Fruit fly (Drosophila melanogaster) whole organism, embryonic: ENCODE results near the gene Chchd2.
A peak's percentile ranks its signal among the peaks of the same experiment; 100 is the strongest.

Experiments
- Abd-B ChIP-seq: fragments of 200-800 bp; sonication (Bioruptor generic); optimal IDR thresholded peaks from 2 replicates; lab custom pipeline; 2018; ENCODE audit warnings: missing biosample characterization, mild to moderate bottlenecking, missing genetic modification characterization, moderate library complexity
- Antp ChIP-seq: fragments of 200-800 bp; sonication (Bioruptor generic); optimal IDR thresholded peaks from 3 replicates; lab custom pipeline; 2016; ENCODE audit warnings: missing biosample characterization, missing genetic modification characterization
- Asciz ChIP-seq: fragments of 200-800 bp; sonication (Bioruptor generic); optimal IDR thresholded peaks from 2 replicates; lab custom pipeline; 2017; ENCODE audit warnings: missing biosample characterization, mild to moderate bottlenecking, missing genetic modification characterization, missing genetic modification reagents
- Atf3 ChIP-seq: fragments of 200-800 bp; sonication (Bioruptor generic); optimal IDR thresholded peaks from 3 replicates; lab custom pipeline; 2016; ENCODE audit warnings: missing biosample characterization, missing genetic modification characterization
- Blimp-1 ChIP-seq: fragments of 200-800 bp; sonication (Bioruptor generic); optimal IDR thresholded peaks from 3 replicates; lab custom pipeline; 2018; ENCODE audit warnings: missing biosample characterization, missing genetic modification characterization, mild to moderate bottlenecking, moderate library complexity, missing genetic modification reagents
- CG10267 ChIP-seq: fragments of 200-800 bp; sonication (Bioruptor generic); optimal IDR thresholded peaks from 2 replicates; lab custom pipeline; 2018; ENCODE audit warnings: missing biosample characterization, mild to moderate bottlenecking, missing genetic modification characterization, moderate library complexity
- CG12219 ChIP-seq: fragments of 200-800 bp; sonication (Bioruptor generic); optimal IDR thresholded peaks from 3 replicates; lab custom pipeline; 2018; ENCODE audit warnings: missing biosample characterization, mild to moderate bottlenecking, missing genetic modification characterization
- CG1233 ChIP-seq: fragments of 200-800 bp; sonication (Bioruptor generic); optimal IDR thresholded peaks from 4 replicates; lab custom pipeline; 2018; ENCODE audit warnings: missing biosample characterization, mild to moderate bottlenecking, missing genetic modification characterization
- CG13123 ChIP-seq: fragments of 200-800 bp; sonication (Bioruptor generic); optimal IDR thresholded peaks from 2 replicates; lab custom pipeline; 2016; ENCODE audit warnings: missing biosample characterization, missing genetic modification characterization
- CG16813 ChIP-seq: fragments of 200-800 bp; sonication (Bioruptor generic); IDR thresholded peaks from 3 replicates; pipeline ENCODE4 v1.3.6; 2022; ENCODE audit warnings: missing biosample characterization, missing genetic modification characterization; ENCODE audit not compliant: partially characterized antibody
- CG16815 ChIP-seq: fragments of 200-800 bp; sonication (Bioruptor generic); optimal IDR thresholded peaks from 3 replicates; lab custom pipeline; 2017; ENCODE audit warnings: missing biosample characterization, mild to moderate bottlenecking, missing genetic modification characterization
- CG2116 ChIP-seq: fragments of 200-800 bp; sonication (Bioruptor generic); optimal IDR thresholded peaks from 3 replicates; lab custom pipeline; 2018; ENCODE audit warnings: missing biosample characterization, mild to moderate bottlenecking, missing genetic modification characterization
- CG33557 ChIP-seq: fragments of 200-800 bp; sonication (Bioruptor generic); optimal IDR thresholded peaks from 2 replicates; lab custom pipeline; 2019; ENCODE audit warnings: missing biosample characterization, mild to moderate bottlenecking, missing genetic modification characterization, moderate library complexity
- CG34422 ChIP-seq: fragments of 200-800 bp; sonication (Bioruptor generic); IDR thresholded peaks from 3 replicates; pipeline ENCODE4 v1.3.6; 2022; ENCODE audit warnings: missing biosample characterization, missing genetic modification characterization
- CG3847 ChIP-seq: fragments of 200-800 bp; sonication (Bioruptor generic); IDR thresholded peaks from 2 replicates; pipeline ENCODE4 v1.3.6; 2022; ENCODE audit warnings: missing biosample characterization, missing genetic modification characterization
- CG4424 ChIP-seq: fragments of 200-800 bp; sonication (Bioruptor generic); optimal IDR thresholded peaks from 3 replicates; lab custom pipeline; 2016; ENCODE audit warnings: missing biosample characterization, missing genetic modification characterization
- CG4617 ChIP-seq: fragments of 200-800 bp; sonication (Bioruptor generic); optimal IDR thresholded peaks from 3 replicates; lab custom pipeline; 2016; ENCODE audit warnings: missing biosample characterization, missing genetic modification characterization, borderline replicate concordance
- CG4854 ChIP-seq: fragments of 200-800 bp; sonication (Bioruptor generic); optimal IDR thresholded peaks from 2 replicates; lab custom pipeline; 2016; ENCODE audit warnings: missing biosample characterization, missing genetic modification characterization, inconsistent platforms
- CG7372 ChIP-seq: fragments of 200-800 bp; sonication (Bioruptor generic); IDR thresholded peaks from 2 replicates; pipeline ENCODE4 v1.3.6; 2022; ENCODE audit warnings: missing biosample characterization, missing genetic modification characterization
- CG7963 ChIP-seq: fragments of 200-800 bp; sonication (Bioruptor generic); IDR thresholded peaks from 3 replicates; pipeline ENCODE4 v1.3.6; 2022; ENCODE audit warnings: missing biosample characterization, missing genetic modification characterization; ENCODE audit not compliant: partially characterized antibody
- CG8290 ChIP-seq, 3 experiments: fragments of 200-800 bp; sonication (Bioruptor generic); optimal IDR thresholded peaks; 2 replicates each; lab custom pipeline; 2016 to 2019; ENCODE audit warnings: missing biosample characterization in 3 of 3, missing genetic modification characterization in 3 of 3, mild to moderate bottlenecking in 2 of 3, moderate library complexity in 1 of 3
- CG8388 ChIP-seq: fragments of 200-800 bp; sonication (Bioruptor generic); optimal IDR thresholded peaks from 2 replicates; lab custom pipeline; 2019; ENCODE audit warnings: missing biosample characterization, mild to moderate bottlenecking, missing genetic modification characterization, moderate library complexity
- CG8765 ChIP-seq: fragments of 200-800 bp; sonication (Bioruptor generic); IDR thresholded peaks from 2 replicates; pipeline ENCODE4 v1.3.6; 2022; ENCODE audit warnings: missing biosample characterization, missing genetic modification characterization
- CG8924 ChIP-seq: fragments of 200-800 bp; optimal IDR thresholded peaks from 3 replicates; lab custom pipeline; 2019; ENCODE audit warnings: missing biosample characterization, mild to moderate bottlenecking, missing genetic modification characterization, moderate library complexity
- D ChIP-seq, 2 experiments: fragments of 200-800 bp in 1 of 2; fragments of >200 bp in 1 of 2; sonication (Bioruptor generic) in 1 of 2; optimal IDR thresholded peaks; 2 replicates in 1 of 2; 3 replicates in 1 of 2; lab custom pipeline; 2017; ENCODE audit warnings: mild to moderate bottlenecking in 1 of 2, missing biosample characterization in 1 of 2, missing genetic modification characterization in 1 of 2, missing genetic modification reagents in 1 of 2
- Dek ChIP-seq: fragments of 200-800 bp; sonication (Bioruptor generic); optimal IDR thresholded peaks from 3 replicates; lab custom pipeline; 2019; ENCODE audit warnings: missing biosample characterization, mild to moderate bottlenecking, missing genetic modification characterization, moderate library complexity
- Meics ChIP-seq: fragments of 200-800 bp; sonication (Bioruptor generic); optimal IDR thresholded peaks from 2 replicates; lab custom pipeline; 2017; ENCODE audit warnings: missing biosample characterization, mild to moderate bottlenecking, missing genetic modification characterization
- PHDP ChIP-seq: fragments of 200-800 bp; sonication (Bioruptor generic); optimal IDR thresholded peaks from 3 replicates; lab custom pipeline; 2018; ENCODE audit warnings: missing biosample characterization, mild to moderate bottlenecking, missing genetic modification characterization, moderate library complexity
- Sox102F ChIP-seq: fragments of 200-800 bp; sonication (Bioruptor generic); optimal IDR thresholded peaks from 2 replicates; lab custom pipeline; 2018; ENCODE audit warnings: missing biosample characterization, mild to moderate bottlenecking, missing genetic modification characterization, moderate library complexity
- Spps ChIP-seq: fragments of 200-800 bp; sonication (Bioruptor generic); optimal IDR thresholded peaks from 2 replicates; lab custom pipeline; 2018; ENCODE audit warnings: missing biosample characterization, mild to moderate bottlenecking, missing genetic modification characterization
- Trl ChIP-seq, 3 experiments: fragments of >200 bp in 2 of 3; fragments of 200-800 bp in 1 of 3; sonication (Bioruptor generic) in 1 of 3; optimal IDR thresholded peaks; 2 replicates in 1 of 3; 3 replicates in 2 of 3; lab custom pipeline; 2016 to 2017; ENCODE audit warnings: missing biosample characterization in 1 of 3, missing genetic modification characterization in 1 of 3
- Xbp1 ChIP-seq: fragments of 200-800 bp; sonication (Bioruptor generic); optimal IDR thresholded peaks from 3 replicates; lab custom pipeline; 2016; ENCODE audit warnings: missing biosample characterization, mild to moderate bottlenecking, missing genetic modification characterization
- az2 ChIP-seq: fragments of 200-800 bp; sonication (Bioruptor generic); optimal IDR thresholded peaks from 3 replicates; lab custom pipeline; 2016; ENCODE audit warnings: missing biosample characterization, missing genetic modification characterization
- bsh ChIP-seq, 2 experiments: fragments of 200-800 bp; sonication (Bioruptor generic); optimal IDR thresholded peaks; 2 replicates each; lab custom pipeline; 2017 to 2018; ENCODE audit warnings: mild to moderate bottlenecking in 2 of 2, missing biosample characterization in 2 of 2, missing genetic modification characterization in 2 of 2, moderate library complexity in 1 of 2
- cas ChIP-seq: fragments of 200-800 bp; sonication (Bioruptor generic); IDR thresholded peaks from 2 replicates; pipeline ENCODE4 v1.3.6; 2022; ENCODE audit warnings: missing biosample characterization, missing genetic modification characterization
- eyg ChIP-seq: fragments of 200-800 bp; sonication (Bioruptor generic); optimal IDR thresholded peaks from 3 replicates; lab custom pipeline; 2016; ENCODE audit warnings: missing biosample characterization, missing genetic modification characterization
- gcm2 ChIP-seq: fragments of 200-800 bp; sonication (Bioruptor generic); optimal IDR thresholded peaks from 2 replicates; lab custom pipeline; 2016; ENCODE audit warnings: missing biosample characterization, missing genetic modification characterization
- grau ChIP-seq: fragments of 200-800 bp; optimal IDR thresholded peaks from 3 replicates; lab custom pipeline; 2019; ENCODE audit warnings: missing biosample characterization, mild to moderate bottlenecking, missing genetic modification characterization, moderate library complexity
- gsb ChIP-seq: fragments of 200-800 bp; sonication (Bioruptor generic); IDR thresholded peaks from 2 replicates; pipeline ENCODE4 v1.3.6; 2022; ENCODE audit warnings: missing biosample characterization, missing genetic modification characterization
- gsb-n ChIP-seq: fragments of 200-800 bp; sonication (Bioruptor generic); optimal IDR thresholded peaks from 3 replicates; lab custom pipeline; 2018; ENCODE audit warnings: missing biosample characterization, mild to moderate bottlenecking, missing genetic modification characterization
- gt ChIP-seq: fragments of 200-800 bp; sonication (Bioruptor generic); IDR thresholded peaks from 2 replicates; pipeline ENCODE4 v1.3.6; 2022; ENCODE audit warnings: missing biosample characterization, missing genetic modification characterization
- pnt ChIP-seq: fragments of 200-800 bp; sonication (Bioruptor generic); optimal IDR thresholded peaks from 3 replicates; lab custom pipeline; 2016; ENCODE audit warnings: missing biosample characterization, missing genetic modification characterization
- sc ChIP-seq, 3 experiments: fragments of >200 bp in 2 of 3; fragments of 200-800 bp in 1 of 3; sonication (Bioruptor generic) in 1 of 3; optimal IDR thresholded peaks; 2 replicates in 2 of 3; 3 replicates in 1 of 3; lab custom pipeline; 2017; ENCODE audit warnings: mild to moderate bottlenecking in 1 of 3, missing biosample characterization in 1 of 3, missing genetic modification characterization in 1 of 3, missing genetic modification reagents in 1 of 3
- scrt ChIP-seq: fragments of 200-800 bp; sonication (Bioruptor generic); optimal IDR thresholded peaks from 2 replicates; lab custom pipeline; 2018; ENCODE audit warnings: missing biosample characterization, mild to moderate bottlenecking, missing genetic modification characterization, moderate library complexity
- sisA ChIP-seq: fragments of 200-800 bp; sonication (Bioruptor generic); IDR thresholded peaks from 2 replicates; pipeline ENCODE4 v1.3.6; 2022; ENCODE audit warnings: missing biosample characterization, missing genetic modification characterization
- slou ChIP-seq: fragments of 200-800 bp; sonication (Bioruptor generic); optimal IDR thresholded peaks from 3 replicates; lab custom pipeline; 2016; ENCODE audit warnings: missing biosample characterization, missing genetic modification characterization
- sug ChIP-seq: fragments of 200-800 bp; optimal IDR thresholded peaks from 2 replicates; lab custom pipeline; 2019; ENCODE audit warnings: missing biosample characterization, mild to moderate bottlenecking, missing genetic modification characterization, moderate library complexity
- tgo ChIP-seq: fragments of 200-800 bp; sonication (Bioruptor generic); IDR thresholded peaks from 3 replicates; pipeline ENCODE4 v1.3.6; 2022; ENCODE audit warnings: missing biosample characterization, missing genetic modification characterization

Gene Chchd2

dm6 chrX:17176542-17176941 is 27.7 kb downstream of the Chchd2 start (continued):
- TF ChIP-seq CG7372 (GFP tag; lab: Robert Waterston, UW) (peak; percentile 51; the same call in 1 of the 2 replicates), sisA (peak; percentile 68), Meics (GFP tag; lab: Kevin White, UChicago) (peak; percentile 58), CG8388 (peak; percentile 26), gcm2 (GFP tag; lab: Kevin White, UChicago) (peak; percentile 11), CG4854 (GFP tag; lab: Kevin White, UChicago) (no peak), CG10267 (tag; lab: Kevin White, UChicago) (peak; percentile 4), Xbp1 (GFP tag; lab: Kevin White, UChicago) (peak; percentile 54), CG13123 (GFP tag; lab: Kevin White, UChicago) (peak; percentile 9), CG34422 (GFP tag; lab: Robert Waterston, UW) (peak; percentile 62; the same call in 1 of the 3 replicates), slou (GFP tag; lab: Kevin White, UChicago) (no peak), CG7963 (GFP tag; lab: Robert Waterston, UW) (no peak), D (optimal IDR thresholded peaks at IDR 0.05; lab: Kevin White, UChicago) (no peak), D (GFP tag; optimal IDR thresholded peaks at IDR 0.05; lab: Kevin White, UChicago) (no peak), CG4424 (GFP tag; lab: Kevin White, UChicago) (peak; percentile 41), pnt (peak; percentile 38), eyg (GFP tag; lab: Kevin White, UChicago) (no peak), scrt (peak; percentile 32), sc (optimal IDR thresholded peaks at IDR 0.05; lab: Kevin White, UChicago) (no peak), sc (GFP tag; optimal IDR thresholded peaks at IDR 0.05; lab: Kevin White, UChicago) (no peak), sug (tag; lab: Kevin White, UChicago) (peak; percentile 3), cas (GFP tag; lab: Robert Waterston, UW) (peak; percentile 39; the same call in 1 of the 2 replicates), CG8290 (GFP tag; optimal IDR thresholded peaks at IDR 0.05; lab: Kevin White, UChicago) (no peak), CG8290 (tag; optimal IDR thresholded peaks at IDR 0.05; lab: Kevin White, UChicago) (peak in 1 of 2 experiments; percentile 47), tgo (peak; percentile 68; the same call in 2 of the 3 replicates), CG4617 (GFP tag; lab: Kevin White, UChicago) (no peak), Blimp-1 (peak; percentile 53), CG16815 (GFP tag; lab: Kevin White, UChicago) (no peak), CG1233 (peak; percentile 43), gsb (GFP tag; lab: Robert Waterston, UW) (peak; percentile 51; the same call in 1 of the 2 replicates), gsb-n (tag; lab: Kevin White, UChicago) (no peak), Antp (GFP tag; lab: Kevin White, UChicago) (peak; percentile 46), Spps (tag; lab: Kevin White, UChicago) (no peak), Sox102F (GFP tag; lab: Kevin White, UChicago) (peak; percentile 66), CG3847 (GFP tag; lab: Robert Waterston, UW) (peak; percentile 44; the same call in 1 of the 2 replicates), CG8924 (tag; lab: Kevin White, UChicago) (peak; percentile 32), CG2116 (GFP tag; lab: Kevin White, UChicago) (no peak), Asciz (GFP tag; lab: Kevin White, UChicago) (peak; percentile 47), Trl (optimal IDR thresholded peaks at IDR 0.05; lab: Kevin White, UChicago) (no peak), Trl (GFP tag; optimal IDR thresholded peaks at IDR 0.05; lab: Kevin White, UChicago) (peak; percentile 59), CG33557 (GFP tag; lab: Kevin White, UChicago) (no peak), CG16813 (no peak), CG8765 (GFP tag; lab: Robert Waterston, UW) (no peak), bsh (GFP tag; optimal IDR thresholded peaks at IDR 0.05; lab: Kevin White, UChicago) (peak; percentile 29 to 31), Dek (tag; lab: Kevin White, UChicago) (peak; percentile 41), grau (tag; lab: Kevin White, UChicago) (peak; percentile 35), PHDP (peak; percentile 51), gt (GFP tag; lab: Robert Waterston, UW) (no peak), az2 (GFP tag; lab: Kevin White, UChicago) (peak; percentile 11), Atf3 (GFP tag; lab: Kevin White, UChicago) (no peak), Abd-B (GFP tag; lab: Kevin White, UChicago) (peak; percentile 25), CG12219 (GFP tag; lab: Kevin White, UChicago) (peak; percentile 24)
